Fruit fly (Drosophila melanogaster) whole organism, embryonic: ENCODE results near the gene Ugt301D1.
A peak's percentile ranks its signal among the peaks of the same experiment; 100 is the strongest.

ENCODE experiments used
- BtbVII ChIP-seq: fragments of 200-800 bp; sonication (Bioruptor generic); optimal IDR thresholded peaks from 3 replicates; lab custom pipeline; 2017; ENCODE audit warnings: missing biosample characterization, mild to moderate bottlenecking, missing genetic modification characterization
- CG10147 ChIP-seq: fragments of 200-800 bp; sonication (Bioruptor generic); optimal IDR thresholded peaks from 2 replicates; lab custom pipeline; 2019; ENCODE audit warnings: missing biosample characterization, mild to moderate bottlenecking, missing genetic modification characterization, moderate library complexity
- CG10209 ChIP-seq: fragments of 200-800 bp; sonication (Bioruptor generic); optimal IDR thresholded peaks from 3 replicates; lab custom pipeline; 2017; ENCODE audit warnings: missing biosample characterization, mild to moderate bottlenecking, missing genetic modification characterization, missing genetic modification reagents
- CG11398 ChIP-seq: fragments of 200-800 bp; sonication (Bioruptor generic); optimal IDR thresholded peaks from 2 replicates; lab custom pipeline; 2016; ENCODE audit warnings: missing biosample characterization, missing genetic modification characterization
- CG12071 ChIP-seq: fragments of 200-800 bp; sonication (Bioruptor generic); optimal IDR thresholded peaks from 3 replicates; lab custom pipeline; 2018; ENCODE audit warnings: missing biosample characterization, mild to moderate bottlenecking, missing genetic modification characterization
- CG12659 ChIP-seq: fragments of 200-800 bp; sonication (Bioruptor generic); optimal IDR thresholded peaks from 3 replicates; lab custom pipeline; 2017; ENCODE audit warnings: mild to moderate bottlenecking, missing biosample characterization, missing genetic modification reagents, missing genetic modification characterization
- CG12942 ChIP-seq: fragments of 200-800 bp; sonication (Bioruptor generic); optimal IDR thresholded peaks from 3 replicates; lab custom pipeline; 2016; ENCODE audit warnings: missing biosample characterization, missing genetic modification characterization
- CG13424 ChIP-seq: fragments of 200-800 bp; sonication (Bioruptor generic); optimal IDR thresholded peaks from 2 replicates; lab custom pipeline; 2019; ENCODE audit warnings: missing biosample characterization, mild to moderate bottlenecking, missing genetic modification characterization, moderate library complexity
- CG14441 ChIP-seq: fragments of 200-800 bp; sonication (Bioruptor generic); IDR thresholded peaks from 2 replicates; pipeline ENCODE4 v1.3.6; 2022; ENCODE audit warnings: missing biosample characterization, missing genetic modification characterization
- CG14860 ChIP-seq: fragments of 200-800 bp; sonication (Bioruptor generic); IDR thresholded peaks from 3 replicates; pipeline ENCODE4 v1.3.6; 2022; ENCODE audit warnings: missing biosample characterization, missing genetic modification characterization; ENCODE audit not compliant: partially characterized antibody
- CG15073 ChIP-seq: fragments of 200-800 bp; sonication (Bioruptor generic); optimal IDR thresholded peaks from 2 replicates; lab custom pipeline; 2016; ENCODE audit warnings: missing biosample characterization, missing genetic modification characterization
- CG1603 ChIP-seq: fragments of 200-800 bp; sonication (Bioruptor generic); optimal IDR thresholded peaks from 2 replicates; lab custom pipeline; 2019; ENCODE audit warnings: missing biosample characterization, mild to moderate bottlenecking, missing genetic modification characterization, moderate library complexity
- CG17802 ChIP-seq: fragments of 200-800 bp; sonication (Bioruptor generic); optimal IDR thresholded peaks from 2 replicates; lab custom pipeline; 2018; ENCODE audit warnings: missing biosample characterization, mild to moderate bottlenecking, missing genetic modification characterization, moderate library complexity
- CG2875 ChIP-seq: fragments of 200-800 bp; sonication (Bioruptor generic); optimal IDR thresholded peaks from 2 replicates; lab custom pipeline; 2017; ENCODE audit warnings: missing biosample characterization, mild to moderate bottlenecking, missing genetic modification characterization, missing genetic modification reagents
- CG3065 ChIP-seq: fragments of 200-800 bp; sonication (Bioruptor generic); optimal IDR thresholded peaks from 2 replicates; lab custom pipeline; 2016; ENCODE audit warnings: missing biosample characterization, missing genetic modification characterization
- CG31388 ChIP-seq: fragments of 200-800 bp; sonication (Bioruptor generic); optimal IDR thresholded peaks from 2 replicates; lab custom pipeline; 2016; ENCODE audit warnings: missing biosample characterization, missing genetic modification characterization
- CG3163 ChIP-seq: fragments of 200-800 bp; sonication (Bioruptor generic); optimal IDR thresholded peaks from 3 replicates; lab custom pipeline; 2016; ENCODE audit warnings: missing biosample characterization, missing genetic modification characterization
- CG33213 ChIP-seq: fragments of 200-800 bp; sonication (Bioruptor generic); optimal IDR thresholded peaks from 3 replicates; lab custom pipeline; 2016; ENCODE audit warnings: missing biosample characterization, missing genetic modification characterization
- CG4854 ChIP-seq: fragments of 200-800 bp; sonication (Bioruptor generic); optimal IDR thresholded peaks from 2 replicates; lab custom pipeline; 2016; ENCODE audit warnings: missing biosample characterization, missing genetic modification characterization, inconsistent platforms
- CG7987 ChIP-seq: fragments of 200-800 bp; sonication (Bioruptor generic); optimal IDR thresholded peaks from 2 replicates; lab custom pipeline; 2018; ENCODE audit warnings: missing biosample characterization, mild to moderate bottlenecking, missing genetic modification characterization, moderate library complexity
- CG9876 ChIP-seq: fragments of 200-800 bp; sonication (Bioruptor generic); optimal IDR thresholded peaks from 2 replicates; lab custom pipeline; 2016; ENCODE audit warnings: missing biosample characterization, missing genetic modification characterization
- Chrac-16 ChIP-seq: fragments of 200-800 bp; sonication (Bioruptor generic); optimal IDR thresholded peaks from 3 replicates; lab custom pipeline; 2016; ENCODE audit warnings: missing biosample characterization, missing genetic modification characterization
- D ChIP-seq, 2 experiments: fragments of 200-800 bp in 1 of 2; fragments of >200 bp in 1 of 2; sonication (Bioruptor generic) in 1 of 2; optimal IDR thresholded peaks; 2 replicates in 1 of 2; 3 replicates in 1 of 2; lab custom pipeline; 2017; ENCODE audit warnings: mild to moderate bottlenecking in 1 of 2, missing biosample characterization in 1 of 2, missing genetic modification characterization in 1 of 2, missing genetic modification reagents in 1 of 2
- D19B ChIP-seq: fragments of 200-800 bp; sonication (Bioruptor generic); optimal IDR thresholded peaks from 2 replicates; lab custom pipeline; 2017; ENCODE audit warnings: missing biosample characterization, mild to moderate bottlenecking, missing genetic modification characterization
- Dp ChIP-seq: fragments of 200-800 bp; sonication (Bioruptor generic); optimal IDR thresholded peaks from 2 replicates; lab custom pipeline; 2018; ENCODE audit warnings: missing biosample characterization, mild to moderate bottlenecking, missing genetic modification characterization, moderate library complexity
- Ets97D ChIP-seq: fragments of 200-800 bp; sonication (Bioruptor generic); optimal IDR thresholded peaks from 3 replicates; lab custom pipeline; 2016; ENCODE audit warnings: missing biosample characterization, missing genetic modification characterization
- Hr3 ChIP-seq: fragments of 200-800 bp; sonication (Bioruptor generic); optimal IDR thresholded peaks from 3 replicates; lab custom pipeline; 2016; ENCODE audit warnings: missing biosample characterization, missing genetic modification characterization
- NfI ChIP-seq: fragments of 200-800 bp; sonication (Bioruptor generic); optimal IDR thresholded peaks from 3 replicates; lab custom pipeline; 2018; ENCODE audit warnings: missing biosample characterization, mild to moderate bottlenecking, missing genetic modification characterization, moderate library complexity
- Spps ChIP-seq: fragments of 200-800 bp; sonication (Bioruptor generic); optimal IDR thresholded peaks from 2 replicates; lab custom pipeline; 2018; ENCODE audit warnings: missing biosample characterization, mild to moderate bottlenecking, missing genetic modification characterization
- Ssrp ChIP-seq: fragments of 200-800 bp; sonication (Bioruptor generic); optimal IDR thresholded peaks from 2 replicates; lab custom pipeline; 2018; ENCODE audit warnings: missing biosample characterization, mild to moderate bottlenecking, missing genetic modification characterization, moderate library complexity
- Xbp1 ChIP-seq: fragments of 200-800 bp; sonication (Bioruptor generic); optimal IDR thresholded peaks from 3 replicates; lab custom pipeline; 2016; ENCODE audit warnings: missing biosample characterization, mild to moderate bottlenecking, missing genetic modification characterization
- ac ChIP-seq: fragments of 200-800 bp; sonication (Bioruptor generic); optimal IDR thresholded peaks from 3 replicates; lab custom pipeline; 2017; ENCODE audit warnings: missing biosample characterization, mild to moderate bottlenecking, missing genetic modification characterization
- az2 ChIP-seq: fragments of 200-800 bp; sonication (Bioruptor generic); optimal IDR thresholded peaks from 3 replicates; lab custom pipeline; 2016; ENCODE audit warnings: missing biosample characterization, missing genetic modification characterization
- bowl ChIP-seq: fragments of 200-800 bp; sonication (Bioruptor generic); IDR thresholded peaks from 2 replicates; pipeline ENCODE4 v1.3.6; 2022; ENCODE audit warnings: missing biosample characterization, missing genetic modification characterization
- bsh ChIP-seq, 2 experiments: fragments of 200-800 bp; sonication (Bioruptor generic); optimal IDR thresholded peaks; 2 replicates each; lab custom pipeline; 2017 to 2018; ENCODE audit warnings: mild to moderate bottlenecking in 2 of 2, missing biosample characterization in 2 of 2, missing genetic modification characterization in 2 of 2, moderate library complexity in 1 of 2
- chinmo ChIP-seq: fragments of 200-800 bp; sonication (Bioruptor generic); IDR thresholded peaks from 4 replicates; pipeline ENCODE4 v1.3.6; 2022; ENCODE audit warnings: missing biosample characterization, missing genetic modification characterization; ENCODE audit not compliant: partially characterized antibody
- dmrt11E ChIP-seq: fragments of 200-800 bp; sonication (Bioruptor generic); optimal IDR thresholded peaks from 3 replicates; lab custom pipeline; 2018; ENCODE audit warnings: missing biosample characterization, mild to moderate bottlenecking, missing genetic modification characterization, moderate library complexity
- ems ChIP-seq: fragments of 200-800 bp; sonication (Bioruptor generic); optimal IDR thresholded peaks from 3 replicates; lab custom pipeline; 2016; ENCODE audit warnings: missing biosample characterization, missing genetic modification characterization
- eyg ChIP-seq: fragments of 200-800 bp; sonication (Bioruptor generic); optimal IDR thresholded peaks from 3 replicates; lab custom pipeline; 2016; ENCODE audit warnings: missing biosample characterization, missing genetic modification characterization
- grau ChIP-seq: fragments of 200-800 bp; optimal IDR thresholded peaks from 3 replicates; lab custom pipeline; 2019; ENCODE audit warnings: missing biosample characterization, mild to moderate bottlenecking, missing genetic modification characterization, moderate library complexity
- jing ChIP-seq: fragments of 200-800 bp; sonication (Bioruptor generic); optimal IDR thresholded peaks from 2 replicates; lab custom pipeline; 2018; ENCODE audit warnings: missing biosample characterization, mild to moderate bottlenecking, missing genetic modification characterization
- nmo ChIP-seq: fragments of 200-800 bp; sonication (Bioruptor generic); optimal IDR thresholded peaks from 2 replicates; lab custom pipeline; 2018; ENCODE audit warnings: missing biosample characterization, mild to moderate bottlenecking, missing genetic modification characterization, moderate library complexity
- sens ChIP-seq: fragments of 200-800 bp; sonication (Bioruptor generic); peaks from one replicate; lab custom pipeline; 2016; ENCODE audit warnings: missing biosample characterization, missing genetic modification characterization
- stc ChIP-seq: fragments of 200-800 bp; sonication (Bioruptor generic); IDR thresholded peaks from 2 replicates; pipeline ENCODE4 v1.3.6; 2022; ENCODE audit warnings: missing biosample characterization, missing genetic modification characterization
- sug ChIP-seq: fragments of 200-800 bp; optimal IDR thresholded peaks from 2 replicates; lab custom pipeline; 2019; ENCODE audit warnings: missing biosample characterization, mild to moderate bottlenecking, missing genetic modification characterization, moderate library complexity
- tll ChIP-seq, 2 experiments: fragments of 200-800 bp in 1 of 2; fragments of >200 bp in 1 of 2; sonication (Bioruptor generic) in 1 of 2; optimal IDR thresholded peaks; 2 replicates each; lab custom pipeline; 2017 to 2019; ENCODE audit warnings: missing biosample characterization in 2 of 2, missing genetic modification characterization in 2 of 2, mild to moderate bottlenecking in 1 of 2, moderate library complexity in 1 of 2
- vvl ChIP-seq: fragments of 200-800 bp; sonication (Bioruptor generic); IDR thresholded peaks from 2 replicates; pipeline ENCODE4 v1.3.6; 2022; ENCODE audit warnings: missing biosample characterization, missing genetic modification characterization
- zfh2 ChIP-seq: fragments of 200-800 bp; sonication (Bioruptor generic); optimal IDR thresholded peaks from 2 replicates; lab custom pipeline; 2016; ENCODE audit warnings: missing biosample characterization, missing genetic modification characterization

Gene Ugt301D1

DNA sequence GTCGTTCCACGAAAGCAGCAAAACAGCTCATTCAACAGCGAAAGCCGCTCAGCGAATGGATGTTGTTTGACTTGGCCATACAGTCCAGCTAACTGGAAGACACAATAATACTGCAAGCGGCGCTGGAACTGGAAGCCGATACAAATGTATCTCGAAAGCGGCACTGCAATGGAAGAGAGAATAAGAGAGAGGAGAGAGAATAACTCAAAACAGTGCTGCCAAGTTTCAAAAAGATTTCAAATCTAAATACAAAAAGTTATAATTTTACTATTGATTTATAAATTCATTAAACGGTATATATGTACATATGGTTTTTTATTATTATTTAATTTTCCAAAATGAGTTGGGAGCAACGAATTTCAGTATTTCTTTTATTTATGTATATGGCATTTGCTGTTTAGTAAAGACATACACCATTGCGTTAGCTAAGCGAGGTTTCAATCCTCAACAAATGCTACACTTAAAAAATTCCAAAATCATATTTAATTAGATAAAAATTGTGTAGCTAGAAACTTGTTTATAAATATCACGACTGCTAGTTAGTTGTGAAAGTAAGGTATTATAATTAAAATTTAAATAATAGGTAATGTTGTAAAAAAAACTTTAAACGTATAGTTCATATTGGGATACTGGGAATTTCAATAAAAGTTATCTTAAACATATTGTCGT is 24.8 kb upstream of the Ugt301D1 start, which contains the start of gene CG10283 (continued):
- TF ChIP-seq CG3065 (GFP tag; lab: Kevin White, UChicago), result no peak
- TF ChIP-seq eyg (GFP tag; lab: Kevin White, UChicago), result no peak
- peak; percentile 55 for TF ChIP-seq nmo (GFP tag; lab: Kevin White, UChicago)
- peak; percentile 32 for TF ChIP-seq Ssrp (tag; lab: Kevin White, UChicago)
- TF ChIP-seq stc (GFP tag; lab: Robert Waterston, UW), result peak; percentile 23; the same call in 1 of the 2 replicates
- no peak for TF ChIP-seq ac (GFP tag; lab: Kevin White, UChicago)
- TF ChIP-seq CG33213 (GFP tag; lab: Kevin White, UChicago), result no peak
- TF ChIP-seq dmrt11E (tag; lab: Kevin White, UChicago), result peak; percentile 51
- peak; percentile 16 for TF ChIP-seq CG10209 (GFP tag; lab: Kevin White, UChicago)
- no peak for TF ChIP-seq CG31388 (GFP tag; lab: Kevin White, UChicago)
- TF ChIP-seq CG3163 (GFP tag; lab: Kevin White, UChicago), result peak; percentile 35
- TF ChIP-seq sens (GFP tag; lab: Kevin White, UChicago), result peak; percentile 79
- TF ChIP-seq Xbp1 (GFP tag; lab: Kevin White, UChicago), result peak; percentile 50
- no peak for TF ChIP-seq CG7987 (GFP tag; lab: Kevin White, UChicago)
- peak; percentile 75 for TF ChIP-seq Dp (GFP tag; lab: Kevin White, UChicago)
- TF ChIP-seq bowl (GFP tag; lab: Robert Waterston, UW), result no peak
- TF ChIP-seq CG12071 (GFP tag; lab: Kevin White, UChicago), result peak; percentile 37
- no peak for TF ChIP-seq jing (GFP tag; lab: Kevin White, UChicago)
- TF ChIP-seq grau (tag; lab: Kevin White, UChicago), result peak; percentile 39
- peak; percentile 29 for TF ChIP-seq Chrac-16 (GFP tag; lab: Kevin White, UChicago)
- no peak for TF ChIP-seq CG9876 (GFP tag; lab: Kevin White, UChicago)
- no peak for TF ChIP-seq CG11398 (GFP tag; lab: Kevin White, UChicago)
- TF ChIP-seq CG14860 (GFP tag; lab: Robert Waterston, UW), result no peak
- TF ChIP-seq Ets97D, result peak; percentile 12
- no peak for TF ChIP-seq tll (GFP tag; optimal IDR thresholded peaks at IDR 0.05; lab: Kevin White, UChicago)
- peak; percentile 27 for TF ChIP-seq az2
- peak; percentile 8 for TF ChIP-seq zfh2 (GFP tag; lab: Kevin White, UChicago)
- peak; percentile 57 for TF ChIP-seq Hr3 (GFP tag; lab: Kevin White, UChicago)
- TF ChIP-seq CG15073, result no peak
- TF ChIP-seq CG17802 (tag; lab: Kevin White, UChicago), result no peak
- peak; percentile 3 for TF ChIP-seq CG10147 (GFP tag; lab: Kevin White, UChicago)
- peak; percentile 56 for TF ChIP-seq vvl (GFP tag; lab: Robert Waterston, UW)
- no peak for TF ChIP-seq CG4854 (GFP tag; lab: Kevin White, UChicago)
- no peak for TF ChIP-seq D19B (GFP tag; lab: Kevin White, UChicago)
- TF ChIP-seq ems, result no peak
- TF ChIP-seq bsh (GFP tag; optimal IDR thresholded peaks at IDR 0.05; lab: Kevin White, UChicago), result peak in 1 of 2 experiments; percentile 19
- 0 out of 2 replicates have a peak, but pooled peaks have one; percentile 5 for TF ChIP-seq CG14441
- peak; percentile 89; the same call in 2 of the 4 replicates for TF ChIP-seq chinmo (GFP tag; lab: Robert Waterston, UW)
- no peak for TF ChIP-seq Spps (tag; lab: Kevin White, UChicago)
- no peak for TF ChIP-seq D (optimal IDR thresholded peaks at IDR 0.05; lab: Kevin White, UChicago)
- TF ChIP-seq D (GFP tag; optimal IDR thresholded peaks at IDR 0.05; lab: Kevin White, UChicago), result no peak
- no peak for TF ChIP-seq BtbVII (GFP tag; lab: Kevin White, UChicago)
- TF ChIP-seq NfI (GFP tag; lab: Kevin White, UChicago), result no peak
- peak; percentile 18 for TF ChIP-seq CG2875 (GFP tag; lab: Kevin White, UChicago)
- peak; percentile 57 for TF ChIP-seq CG13424
- TF ChIP-seq CG12659, result peak; percentile 57
- peak; percentile 39 for TF ChIP-seq CG12942 (GFP tag; lab: Kevin White, UChicago)
- peak; percentile 28 for TF ChIP-seq sug (tag; lab: Kevin White, UChicago)
- peak; percentile 29 for TF ChIP-seq CG1603 (tag; lab: Kevin White, UChicago)
